Fruit fly (Drosophila melanogaster) whole organism, prepupa: ENCODE data around the gene Acp76A.

ENCODE experiments used
- CG11294 ChIP-seq: fragments of 200-800 bp; sonication (Bioruptor generic); IDR thresholded peaks from 2 replicates; pipeline ENCODE4 v1.3.6; 2022; ENCODE audit warnings: missing biosample characterization, missing genetic modification characterization
- CG11902 ChIP-seq: fragments of 200-800 bp; sonication (Bioruptor generic); optimal IDR thresholded peaks from 3 replicates; lab custom pipeline; 2016; ENCODE audit warnings: missing biosample characterization, missing genetic modification characterization
- CG34406 ChIP-seq: fragments of 200-800 bp; sonication (Bioruptor generic); optimal IDR thresholded peaks from 3 replicates; lab custom pipeline; 2016; ENCODE audit warnings: missing biosample characterization, missing genetic modification characterization
- CG6808 ChIP-seq: fragments of 200-800 bp; sonication (Bioruptor generic); optimal IDR thresholded peaks from 3 replicates; lab custom pipeline; 2017; ENCODE audit warnings: missing biosample characterization, missing genetic modification characterization, mild to moderate bottlenecking, moderate library complexity, missing genetic modification reagents
- CG6854 ChIP-seq: fragments of 200-800 bp; sonication (Bioruptor generic); optimal IDR thresholded peaks from 2 replicates; lab custom pipeline; 2017; ENCODE audit warnings: missing biosample characterization, mild to moderate bottlenecking, missing genetic modification characterization
- CG9139 ChIP-seq: fragments of 200-800 bp; sonication (Bioruptor generic); optimal IDR thresholded peaks from 3 replicates; lab custom pipeline; 2017; ENCODE audit warnings: missing biosample characterization, mild to moderate bottlenecking, missing genetic modification characterization
- dac ChIP-seq: fragments of 200-800 bp; sonication (Bioruptor generic); optimal IDR thresholded peaks from 2 replicates; lab custom pipeline; 2017; ENCODE audit warnings: missing biosample characterization, mild to moderate bottlenecking, missing genetic modification characterization
- pdm3 ChIP-seq: fragments of 200-800 bp; sonication (Bioruptor generic); optimal IDR thresholded peaks from 3 replicates; lab custom pipeline; 2016; ENCODE audit warnings: missing biosample characterization, missing genetic modification characterization
- svp ChIP-seq: fragments of 200-800 bp; sonication (Bioruptor generic); peaks from one replicate; lab custom pipeline; 2016; ENCODE audit warnings: missing biosample characterization, missing genetic modification characterization
- topi ChIP-seq: fragments of 200-800 bp; sonication (Bioruptor generic); optimal IDR thresholded peaks from 3 replicates; lab custom pipeline; 2016; ENCODE audit warnings: missing biosample characterization, missing genetic modification characterization

- TF ChIP-seq pdm3 (GFP tag; lab: Kevin White, UChicago) (no peak), CG9139 (GFP tag; lab: Kevin White, UChicago) (no peak), CG6808 (GFP tag; lab: Kevin White, UChicago) (no peak), CG11902 (GFP tag; lab: Kevin White, UChicago) (no peak), CG11294 (no peak), dac (GFP tag; lab: Kevin White, UChicago) (no peak), topi (GFP tag; lab: Kevin White, UChicago) (no peak), CG6854 (GFP tag; lab: Kevin White, UChicago) (no peak), svp (no peak), CG34406 (GFP tag; lab: Kevin White, UChicago) (no peak)
These were observed 33.4 kb downstream of the Acp76A start for dm6 chr3L:19018440-19018839.
